Fruit fly (Drosophila melanogaster) whole organism, embryonic: ENCODE results near the gene CG4653.

Experiments
- CG10209 ChIP-seq: fragments of 200-800 bp; sonication (Bioruptor generic); optimal IDR thresholded peaks from 3 replicates; lab custom pipeline; 2017; ENCODE audit warnings: missing biosample characterization, mild to moderate bottlenecking, missing genetic modification characterization, missing genetic modification reagents
- CG3281 ChIP-seq: fragments of 200-800 bp; sonication (Bioruptor generic); optimal IDR thresholded peaks from 3 replicates; lab custom pipeline; 2017; ENCODE audit warnings: missing biosample characterization, mild to moderate bottlenecking, missing genetic modification characterization
- CG4820 ChIP-seq: fragments of 200-800 bp; sonication (Bioruptor generic); optimal IDR thresholded peaks from 3 replicates; lab custom pipeline; 2016; ENCODE audit warnings: missing biosample characterization, missing genetic modification characterization
- CG7839 ChIP-seq: fragments of 200-800 bp; sonication (Bioruptor generic); optimal IDR thresholded peaks from 3 replicates; lab custom pipeline; 2018; ENCODE audit warnings: missing biosample characterization, mild to moderate bottlenecking, missing genetic modification characterization, moderate library complexity
- Mad ChIP-seq: fragments of 200-800 bp; sonication (Bioruptor generic); optimal IDR thresholded peaks from 2 replicates; lab custom pipeline; 2016; ENCODE audit warnings: missing biosample characterization, missing genetic modification characterization
- Nf-YB ChIP-seq: fragments of 200-800 bp; sonication (Bioruptor generic); optimal IDR thresholded peaks from 3 replicates; lab custom pipeline; 2019; ENCODE audit warnings: missing biosample characterization, mild to moderate bottlenecking, missing genetic modification characterization, moderate library complexity
- vnd ChIP-seq: fragments of 200-800 bp; sonication (Bioruptor generic); IDR thresholded peaks from 3 replicates; pipeline ENCODE4 v1.3.6; 2022; ENCODE audit warnings: missing biosample characterization, missing genetic modification characterization; ENCODE audit not compliant: partially characterized antibody

DNA sequence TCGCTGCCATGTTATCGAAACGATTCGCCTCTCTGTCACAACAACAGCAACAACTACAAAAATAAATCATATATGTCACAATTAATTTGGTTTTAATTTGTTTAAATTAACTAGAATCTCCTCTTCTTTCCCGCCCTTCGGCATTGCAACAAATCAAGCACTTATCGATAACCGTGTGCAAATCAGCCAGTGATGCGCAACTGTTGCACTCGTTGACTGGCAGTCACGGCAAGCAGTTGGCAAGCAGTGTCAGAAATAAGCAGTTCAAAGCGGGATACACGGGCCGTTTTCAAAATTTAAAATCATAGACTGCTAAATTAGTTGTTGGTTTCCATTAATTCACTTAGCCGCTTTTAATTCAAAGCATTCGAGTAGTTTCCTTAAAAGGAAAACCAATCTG is 20.1 kb upstream of the CG4653 start, which contains the start of gene Axs:
- TF ChIP-seq Nf-YB, result no peak
- peak; percentile 9 for TF ChIP-seq CG7839 (tag; lab: Kevin White, UChicago)
- TF ChIP-seq CG3281 (GFP tag; lab: Kevin White, UChicago), result no peak
- no peak for TF ChIP-seq CG10209 (GFP tag; lab: Kevin White, UChicago)
- peak; percentile 58; the same call in 2 of the 3 replicates for TF ChIP-seq vnd (GFP tag; lab: Robert Waterston, UW)
- no peak for TF ChIP-seq CG4820
- TF ChIP-seq Mad (GFP tag; lab: Kevin White, UChicago), result peak; percentile 27
